Worm (Caenorhabditis elegans) whole organism, L3 larva: ENCODE data around the gene zyg-12.

Experiments
- aly-2 ChIP-seq: fragments of 150-350 bp; optimal IDR thresholded peaks from 2 replicates; lab custom pipeline; 2014; ENCODE audit warnings: missing biosample characterization, missing genetic modification characterization
- ama-1 ChIP-seq: fragments of 150-350 bp; optimal IDR thresholded peaks from 2 replicates; lab custom pipeline; 2018
- elt-1 ChIP-seq: fragments of 150-350 bp; optimal IDR thresholded peaks from 2 replicates; lab custom pipeline; 2014; ENCODE audit warnings: missing biosample characterization, missing genetic modification characterization
- fkh-2 ChIP-seq: fragments of 150-350 bp; optimal IDR thresholded peaks from 2 replicates; lab custom pipeline; 2014; ENCODE audit warnings: missing biosample characterization, missing genetic modification reagents, missing genetic modification characterization
- jun-1 ChIP-seq: fragments of 150-350 bp; optimal IDR thresholded peaks from 2 replicates; lab custom pipeline; 2014; ENCODE audit warnings: missing biosample characterization, missing genetic modification reagents, missing genetic modification characterization
- nhr-11 ChIP-seq: fragments of 150-350 bp; optimal IDR thresholded peaks from 2 replicates; lab custom pipeline; 2014; ENCODE audit warnings: missing biosample characterization, missing genetic modification characterization
- nhr-77 ChIP-seq: fragments of 150-350 bp; optimal IDR thresholded peaks from 2 replicates; lab custom pipeline; 2014; ENCODE audit warnings: missing biosample characterization, missing genetic modification characterization
- skn-1 ChIP-seq: fragments of 150-350 bp; optimal IDR thresholded peaks from 2 replicates; lab custom pipeline; 2014; ENCODE audit warnings: missing biosample characterization, missing genetic modification characterization
- snpc-4 ChIP-seq: fragments of 150-350 bp; optimal IDR thresholded peaks from 2 replicates; lab custom pipeline; 2014; ENCODE audit warnings: missing biosample characterization, missing genetic modification characterization

- TF ChIP-seq jun-1 (tag; lab: Kevin White, UChicago) (no peak), aly-2 (no peak), skn-1 (tag; lab: Kevin White, UChicago) (no peak), elt-1 (tag; lab: Kevin White, UChicago) (no peak), snpc-4 (tag; lab: Kevin White, UChicago) (no peak), nhr-11 (tag; lab: Kevin White, UChicago) (no peak), nhr-77 (tag; lab: Kevin White, UChicago) (no peak), ama-1 (lab: Kevin White, UChicago) (no peak), fkh-2 (tag; lab: Kevin White, UChicago) (no peak)
These were observed 31.1 kb upstream of the zyg-12 start for ce11 chrII:4918501-4919021.
